Worm (Caenorhabditis elegans) whole organism, midembryonic: ENCODE results near the gene R04F11.5.

Experiments
- cog-1 ChIP-seq: sonication (generic microtip); optimal IDR thresholded peaks from 2 replicates; lab custom pipeline; 2016; ENCODE audit warnings: missing genetic modification characterization, missing compliant biosample characterization
- flt-1 ChIP-seq: fragments of 200-800 bp; sonication (Bioruptor generic); IDR thresholded peaks from 2 replicates; pipeline ENCODE4 v1.3.6; 2022; ENCODE audit warnings: missing genetic modification characterization, missing compliant biosample characterization
- klf-2 ChIP-seq: fragments of 200-800 bp; sonication (Bioruptor generic); conservative IDR thresholded peaks from 2 replicates; pipeline ENCODE4 v1.3.6; 2022; ENCODE audit warnings: missing genetic modification reagents, missing genetic modification characterization, missing compliant biosample characterization
- ref-1 ChIP-seq: fragments of 200-800 bp; sonication (Bioruptor generic); conservative IDR thresholded peaks from 2 replicates; pipeline ENCODE4 v1.3.6; 2022; ENCODE audit warnings: missing genetic modification reagents, missing genetic modification characterization, missing compliant biosample characterization
- ztf-23 ChIP-seq: fragments of 200-800 bp; sonication (Bioruptor generic); IDR thresholded peaks from 2 replicates; pipeline ENCODE4 v1.3.6; 2022; ENCODE audit warnings: missing genetic modification reagents, missing genetic modification characterization, missing compliant biosample characterization
- ztf-29 ChIP-seq: fragments of 200-800 bp; sonication (Bioruptor generic); IDR thresholded peaks from 2 replicates; pipeline ENCODE4 v1.3.6; 2022; ENCODE audit warnings: missing genetic modification reagents, missing genetic modification characterization, missing compliant biosample characterization

ce11 chrV:12295520-12295919, 22.3 kb downstream of the R04F11.5 start:
- TF ChIP-seq ztf-29: no peak
- TF ChIP-seq ztf-23: no peak
- TF ChIP-seq flt-1 (GFP tag; lab: Robert Waterston, UW): no peak
- no peak for TF ChIP-seq klf-2 (GFP tag; lab: Robert Waterston, UW)
- TF ChIP-seq ref-1 (GFP tag; lab: Robert Waterston, UW): no peak
- no peak for TF ChIP-seq cog-1
